Worm (Caenorhabditis elegans): ENCODE results near the gene C06E1.7.

The C06E1.7 gene

DNA sequence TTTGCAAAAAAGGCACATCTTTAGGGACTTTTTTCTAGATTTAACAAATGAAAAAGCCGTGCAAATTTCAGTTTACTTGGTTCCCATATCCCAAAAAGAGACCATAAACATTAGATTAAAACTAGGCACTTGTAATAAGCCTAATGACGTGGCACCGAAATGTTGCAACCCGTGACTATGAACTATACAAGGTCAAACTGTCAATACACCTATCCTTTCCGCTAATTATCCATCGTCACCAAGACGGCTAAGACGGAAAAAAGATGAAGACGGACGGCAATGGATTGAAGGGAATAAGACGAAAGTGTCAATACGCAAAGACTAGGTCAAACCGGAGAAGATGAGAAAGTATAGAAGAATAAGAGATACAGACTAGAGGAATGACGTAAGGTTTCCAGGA, 5.4 kb upstream of the C06E1.7 start (continued):
- peak; percentile 62 for TF ChIP-seq nhr-85 (tag)

DNA sequence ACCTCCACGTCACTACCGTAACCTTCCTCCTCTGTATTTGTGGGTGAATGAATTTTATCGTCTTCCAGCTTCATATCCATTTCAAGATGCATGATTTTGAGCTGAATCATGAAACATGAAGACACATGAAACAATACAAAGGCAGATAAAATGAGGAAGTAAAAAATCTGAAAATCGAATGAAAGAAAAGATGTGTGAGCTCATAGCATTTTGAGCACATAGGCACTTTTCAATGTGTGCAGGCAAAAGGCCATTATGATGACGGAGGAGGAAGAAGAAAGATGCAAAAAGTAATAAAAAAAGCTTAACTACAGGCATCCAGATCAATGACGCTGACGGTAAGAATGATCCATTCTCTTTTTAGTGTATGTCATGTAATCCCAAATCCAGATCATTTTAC, 4.2 kb upstream of the C06E1.7 start, which contains the start of gene ztf-30:
TSS of gene ztf-30 (minus strand) at position 101 of the 400 bp plus-strand sequence.
- TF ChIP-seq nhr-76 (tag; optimal IDR thresholded peaks at IDR 0.05) (no peak), dsc-1 (tag; optimal IDR thresholded peaks at IDR 0.05) (peak; percentile 24)

DNA sequence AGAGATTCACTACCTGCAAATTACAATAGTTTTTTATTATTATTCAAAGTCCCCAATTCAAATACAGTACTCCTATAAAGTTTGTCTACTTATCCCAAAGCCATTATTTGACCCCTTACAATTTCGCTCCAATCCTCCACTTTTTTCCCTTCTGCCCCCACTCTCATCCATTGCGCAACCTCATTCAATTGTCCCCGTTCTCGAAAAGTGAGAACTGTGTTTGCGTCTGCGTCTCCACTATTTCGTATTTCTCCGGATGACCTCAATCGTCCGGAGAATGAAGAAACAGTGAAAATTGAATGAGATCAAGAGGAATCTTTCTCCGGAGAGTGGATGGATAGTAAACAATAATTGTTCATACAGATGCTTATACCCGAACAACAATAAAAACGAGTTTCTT, 3.2 kb upstream of the C06E1.7 start:
- TF ChIP-seq blmp-1 (tag; optimal IDR thresholded peaks at IDR 0.05) (peak; percentile 97), rnt-1 (tag; optimal IDR thresholded peaks at IDR 0.05) (no peak)

DNA sequence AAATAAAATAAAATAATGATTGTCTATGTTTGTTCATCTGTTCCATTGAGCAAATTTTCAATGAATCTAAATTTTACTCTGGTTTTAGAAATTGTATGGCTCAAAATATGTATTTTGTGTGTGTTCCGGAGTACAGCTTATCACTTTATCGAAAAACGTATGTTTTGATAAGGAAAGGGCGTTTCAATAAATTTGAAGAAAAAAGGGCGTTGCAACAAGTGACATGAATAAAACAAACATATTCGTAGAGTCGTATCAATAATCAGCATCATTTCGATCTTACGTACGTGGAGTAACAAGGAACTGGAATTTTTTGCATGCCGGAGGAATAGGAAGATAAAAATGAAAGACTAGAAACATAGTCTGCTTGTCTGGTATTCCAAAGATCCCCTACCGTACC, 568 bp upstream of the C06E1.7 start:
- TF ChIP-seq lin-15B (tag; optimal IDR thresholded peaks at IDR 0.05) (no peak), elt-2 (tag; optimal IDR thresholded peaks at IDR 0.05) (peak; percentile 75), lin-14 (GFP tag; optimal IDR thresholded peaks at IDR 0.05) (peak; percentile 7)

DNA sequence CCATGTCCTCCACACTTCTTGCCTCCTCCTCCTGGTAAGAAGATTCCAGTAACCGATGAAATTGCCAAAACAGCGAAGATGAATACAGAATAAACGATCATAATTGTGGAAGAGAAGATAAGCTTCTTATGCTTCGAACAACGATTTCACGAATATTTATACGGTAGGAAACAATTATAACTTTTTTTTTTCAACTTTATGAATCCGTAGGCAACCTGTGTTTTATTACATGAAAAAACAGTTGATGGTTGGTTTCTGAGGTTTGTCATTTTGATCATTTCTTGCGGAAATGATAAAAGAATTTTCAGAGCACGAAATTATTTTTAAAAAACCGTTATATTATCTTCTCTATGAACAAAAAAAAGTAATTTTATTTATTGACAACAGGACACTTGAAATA, 2.6 kb downstream of the C06E1.7 start, which contains the start of gene fipr-16:
TSS of gene fipr-16 (minus strand) at position 101 of the 400 bp plus-strand sequence.
- TF ChIP-seq ztf-11 (tag; optimal IDR thresholded peaks at IDR 0.05) (no peak), fkh-4 (tag; optimal IDR thresholded peaks at IDR 0.05; ENCODE audit: borderline replicate concordance) (no peak), hlh-4 (tag; optimal IDR thresholded peaks at IDR 0.05) (no peak), efl-1 (optimal IDR thresholded peaks at IDR 0.05) (no peak), efl-1 (GFP tag; optimal IDR thresholded peaks at IDR 0.05 in 1 of 2) (no peak), zag-1 (tag; optimal IDR thresholded peaks at IDR 0.05) (no peak), ceh-63 (GFP tag; optimal IDR thresholded peaks at IDR 0.05) (no peak), blmp-1 (tag; optimal IDR thresholded peaks at IDR 0.05) (no peak), nhr-90 (tag; optimal IDR thresholded peaks at IDR 0.05; ENCODE audit: poor library complexity) (no peak), irx-1 (tag; optimal IDR thresholded peaks at IDR 0.05) (no peak), ets-5 (GFP tag; IDR thresholded peaks at IDR 0.05) (no peak), C16A3.4 (tag; optimal IDR thresholded peaks at IDR 0.05) (no peak), sptf-1 (tag; optimal IDR thresholded peaks at IDR 0.05) (no peak), unc-130 (tag; optimal IDR thresholded peaks at IDR 0.05) (no peak), xbp-1 (tag; optimal IDR thresholded peaks at IDR 0.05) (no peak), C34B4.2 (tag; optimal IDR thresholded peaks at IDR 0.05) (no peak), mep-1 (tag; optimal IDR thresholded peaks at IDR 0.05) (no peak), ama-1 (optimal IDR thresholded peaks at IDR 0.05) (no peak), efl-3 (GFP tag; optimal IDR thresholded peaks at IDR 0.05) (no peak)

DNA sequence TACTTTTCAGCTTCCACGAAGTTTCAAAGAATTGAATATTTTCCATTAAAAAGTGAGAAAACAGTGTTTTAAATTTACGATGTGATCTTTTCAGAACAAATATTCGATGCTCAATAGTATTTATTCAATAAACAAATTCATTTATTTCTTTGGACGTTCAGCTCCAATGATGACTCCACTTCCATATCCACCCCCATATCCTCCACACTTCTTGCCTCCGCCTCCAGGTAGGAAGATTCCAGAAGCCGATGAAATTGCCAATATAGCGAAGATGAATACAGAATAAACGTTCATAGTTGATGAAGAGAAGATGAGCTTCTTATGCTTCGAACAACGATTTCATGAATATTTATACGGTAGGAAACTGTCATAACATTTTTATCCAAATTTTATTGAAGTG, 4.3 kb downstream of the C06E1.7 start, which contains the start of gene fip-3:
TSS of gene fip-3 (minus strand) at position 294 of the 400 bp plus-strand sequence.
- no peak for TF ChIP-seq sox-4 (tag; optimal IDR thresholded peaks at IDR 0.05)
- TF ChIP-seq nhr-47 (tag; optimal IDR thresholded peaks at IDR 0.05): no peak
- TF ChIP-seq mdl-1 (tag; optimal IDR thresholded peaks at IDR 0.05): no peak
- TF ChIP-seq unc-30 (tag; optimal IDR thresholded peaks at IDR 0.05): no peak
- no peak for TF ChIP-seq nhr-28 (tag; optimal IDR thresholded peaks at IDR 0.05)
- TF ChIP-seq grh-1 (GFP tag; IDR thresholded peaks at IDR 0.05): no peak
- no peak for TF ChIP-seq ama-1 (optimal IDR thresholded peaks at IDR 0.05)
- TF ChIP-seq ztf-4 (tag; optimal IDR thresholded peaks at IDR 0.05): no peak
- TF ChIP-seq skn-1 (tag; optimal IDR thresholded peaks at IDR 0.05): no peak
- no peak for TF ChIP-seq rnt-1 (tag; optimal IDR thresholded peaks at IDR 0.05)
- no peak for TF ChIP-seq nhr-11 (tag; optimal IDR thresholded peaks at IDR 0.05)
- no peak for TF ChIP-seq efl-1 (optimal IDR thresholded peaks at IDR 0.05)
- TF ChIP-seq efl-1 (GFP tag; optimal IDR thresholded peaks at IDR 0.05 in 1 of 2): no peak
- TF ChIP-seq elt-2 (tag; optimal IDR thresholded peaks at IDR 0.05): no peak
